Worm (Caenorhabditis elegans): ENCODE measurements around the gene chil-7.

ce11 chrII:9857791-9858190 is 13.2 kb downstream of the chil-7 start, which contains the start of gene chil-6:
- TF ChIP-seq flt-1 (GFP tag; IDR thresholded peaks at IDR 0.05) (no peak), med-1 (GFP tag; optimal IDR thresholded peaks at IDR 0.05; ENCODE audit: insufficient read depth) (no peak), klf-2 (GFP tag; conservative IDR thresholded peaks at IDR 0.05) (no peak), tab-1 (GFP tag; IDR thresholded peaks at IDR 0.05) (no peak), cog-1 (tag; optimal IDR thresholded peaks at IDR 0.05) (no peak), T22C8.4 (GFP tag; IDR thresholded peaks at IDR 0.05) (no peak), ztf-29 (GFP tag; IDR thresholded peaks at IDR 0.05) (no peak), ztf-23 (GFP tag; IDR thresholded peaks at IDR 0.05) (no peak)

Measured in whole organism, midembryonic.